Worm (Caenorhabditis elegans) whole organism, L4/young adult: Measurements from ENCODE around the gene C17B7.5.

Source experiments
- W03F9.2 ChIP-seq: fragments of 150-350 bp; optimal IDR thresholded peaks from 2 replicates; lab custom pipeline; 2014; ENCODE audit warnings: missing biosample characterization, missing genetic modification characterization
- dao-5 ChIP-seq: sonication (generic microtip); optimal IDR thresholded peaks from 2 replicates; lab custom pipeline; 2016; ENCODE audit warnings: missing genotype, missing genetic modification characterization, moderate library complexity, missing compliant biosample characterization
- him-1 ChIP-seq: sonication (generic microtip); optimal IDR thresholded peaks from 2 replicates; lab custom pipeline; 2016; ENCODE audit warnings: missing genotype, missing genetic modification reagents, missing genetic modification characterization, missing compliant biosample characterization

- TF ChIP-seq him-1 (tag; lab: Kevin White, UChicago) (no peak), dao-5 (tag; lab: Kevin White, UChicago) (no peak), W03F9.2 (tag; lab: Kevin White, UChicago) (no peak)
Measured at ce11 chrV:3347486-3347885, 14.1 kb downstream of the C17B7.5 start.
